Worm (Caenorhabditis elegans) whole organism, L1 larva: ENCODE results near the gene mlc-2.

Source experiments
- lin-15B ChIP-seq: fragments of 150-350 bp; sonication (generic microtip); optimal IDR thresholded peaks from 3 replicates; lab custom pipeline; 2014; ENCODE audit warnings: missing biosample characterization, missing genetic modification characterization
- lsy-2 ChIP-seq, 2 experiments: fragments of 150-350 bp; optimal IDR thresholded peaks; 2 replicates each; lab custom pipeline; 2014; ENCODE audit warnings: missing biosample characterization in 2 of 2, missing genetic modification characterization in 2 of 2

ce11 chrX:17421532-17422078 is 34.8 kb downstream of the mlc-2 start, which contains the start of gene osm-11:
- TF ChIP-seq lsy-2 (tag; optimal IDR thresholded peaks at IDR 0.05; lab: Kevin White, UChicago) (peak in 1 of 2 experiments; percentile 1), lin-15B (tag; lab: Kevin White, UChicago) (no peak)
